Worm (Caenorhabditis elegans) whole organism, late embryonic: ENCODE data around the gene Y82E9BL.3.

Source experiments
- ahr-1 ChIP-seq: sonication (generic microtip); optimal IDR thresholded peaks from 2 replicates; lab custom pipeline; 2016; ENCODE audit warnings: missing genetic modification characterization, missing compliant biosample characterization
- ceh-30 ChIP-seq: fragments of 150-350 bp; optimal IDR thresholded peaks from 2 replicates; lab custom pipeline; 2014; ENCODE audit warnings: missing biosample characterization, missing genetic modification characterization
- ceh-9 ChIP-seq: sonication (generic microtip); optimal IDR thresholded peaks from 2 replicates; lab custom pipeline; 2016; ENCODE audit warnings: mild to moderate bottlenecking, missing genetic modification characterization, inconsistent platforms, missing compliant biosample characterization
- dmd-4 ChIP-seq: sonication (generic microtip); optimal IDR thresholded peaks from 2 replicates; lab custom pipeline; 2016; ENCODE audit warnings: borderline replicate concordance, missing genetic modification characterization, missing compliant biosample characterization
- dve-1 ChIP-seq: sonication (generic microtip); optimal IDR thresholded peaks from 2 replicates; lab custom pipeline; 2017; ENCODE audit warnings: antibody characterized with exemption, mild to moderate bottlenecking, missing genetic modification characterization, missing compliant biosample characterization
- elt-2 ChIP-seq: sonication (generic microtip); optimal IDR thresholded peaks from 2 replicates; lab custom pipeline; 2016; ENCODE audit warnings: missing genetic modification reagents, missing genetic modification characterization, missing compliant biosample characterization
- fkh-10 ChIP-seq: fragments of 150-350 bp; optimal IDR thresholded peaks from 2 replicates; lab custom pipeline; 2014; ENCODE audit warnings: missing biosample characterization, missing genetic modification reagents, missing genetic modification characterization
- rnt-1 ChIP-seq: sonication (generic microtip); optimal IDR thresholded peaks from 2 replicates; lab custom pipeline; 2016; ENCODE audit warnings: missing genetic modification characterization, missing compliant biosample characterization
- sox-4 ChIP-seq: sonication (generic microtip); optimal IDR thresholded peaks from 2 replicates; lab custom pipeline; 2017; ENCODE audit warnings: mild to moderate bottlenecking, missing genetic modification characterization, inconsistent platforms, missing compliant biosample characterization

- TF ChIP-seq dve-1 (tag; lab: Kevin White, UChicago) = no peak
- no peak for TF ChIP-seq sox-4
- no peak for TF ChIP-seq fkh-10 (GFP tag; lab: Kevin White, UChicago)
- TF ChIP-seq ceh-9 (tag; lab: Kevin White, UChicago) = no peak
- no peak for TF ChIP-seq elt-2 (tag; lab: Kevin White, UChicago)
- TF ChIP-seq dmd-4 (tag; lab: Kevin White, UChicago) = no peak
- TF ChIP-seq ahr-1 (tag; lab: Kevin White, UChicago) = no peak
- no peak for TF ChIP-seq rnt-1 (tag; lab: Kevin White, UChicago)
- no peak for TF ChIP-seq ceh-30
These were observed 3.6 kb downstream of the Y82E9BL.3 start for ce11 chrIII:1347003-1347402.
